Worm (Caenorhabditis elegans): ENCODE data around the gene bath-28.

Gene bath-28

DNA sequence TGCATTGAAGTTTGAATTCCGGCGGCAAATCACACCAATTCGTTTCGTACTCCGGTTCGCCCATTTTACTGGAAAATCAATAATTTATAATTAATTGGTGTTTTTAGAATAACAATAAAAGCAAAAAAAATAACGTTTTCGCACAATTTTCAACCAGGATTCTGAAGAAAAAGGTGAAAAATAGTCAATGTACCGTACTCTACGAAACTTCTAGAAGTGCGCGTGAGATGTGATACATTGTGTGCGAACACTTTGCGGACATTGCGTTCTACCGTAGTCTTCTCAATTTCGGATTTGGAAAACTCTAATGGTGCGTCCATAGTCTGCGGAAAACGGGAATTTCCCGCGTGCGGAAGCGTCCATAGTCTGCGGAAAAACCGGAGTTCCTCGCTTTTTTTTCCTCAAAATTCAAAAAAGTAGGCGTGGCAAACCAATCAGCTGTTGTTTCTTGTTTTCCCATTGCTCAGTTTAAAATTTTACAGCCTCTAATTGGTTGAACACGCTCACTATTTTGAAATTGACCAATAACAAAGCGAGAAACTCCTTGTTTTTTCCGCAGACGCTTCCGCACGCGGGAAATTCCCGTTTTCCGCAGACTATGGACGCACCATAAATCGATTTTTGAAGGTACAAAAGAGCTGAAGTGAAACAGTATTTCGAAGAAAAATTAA, 3.3 kb upstream of the bath-28 start, which contains the start of the genes F14D2.14 and bath-29:
Gene F14D2.14, minus strand, starts transcription at position 51 of the 671 bp plus-strand sequence.
Gene bath-29, plus strand, starts transcription at position 621 of the 671 bp plus-strand sequence.
- TF ChIP-seq ttx-3 (tag; optimal IDR thresholded peaks at IDR 0.05) (no peak), gmeb-2 (tag; optimal IDR thresholded peaks at IDR 0.05) (no peak), tbx-7 (tag; optimal IDR thresholded peaks at IDR 0.05) (no peak), ceh-22 (tag; optimal IDR thresholded peaks at IDR 0.05) (no peak), hlh-30 (tag; optimal IDR thresholded peaks at IDR 0.05; ENCODE audit: insufficient read depth) (no peak)

DNA sequence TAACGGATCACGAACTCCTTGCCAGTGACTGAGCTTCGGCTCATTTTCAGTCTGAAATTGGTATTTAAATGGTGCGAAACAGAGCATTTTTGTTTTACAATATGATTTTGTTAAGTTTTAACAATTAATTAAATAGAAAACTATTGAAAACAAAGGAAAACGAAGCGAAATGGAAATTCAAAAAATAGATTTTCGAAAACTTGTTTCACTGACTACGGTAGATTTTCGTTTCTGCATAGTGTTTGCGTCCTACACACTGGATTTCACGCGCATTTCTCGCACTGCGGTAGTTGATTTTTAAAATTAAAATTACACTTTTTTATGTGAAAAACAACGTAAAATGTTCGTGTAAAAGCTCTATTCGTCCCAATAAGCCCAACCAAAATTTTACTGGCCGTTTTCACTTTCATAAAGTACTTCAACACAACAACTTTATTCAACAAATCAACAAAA, 1.6 kb upstream of the bath-28 start, which contains the start of gene bath-30:
Gene bath-30, minus strand, starts transcription at position 51 of the 453 bp plus-strand sequence.
- no peak for TF ChIP-seq ztf-16 (tag; optimal IDR thresholded peaks at IDR 0.05)

DNA sequence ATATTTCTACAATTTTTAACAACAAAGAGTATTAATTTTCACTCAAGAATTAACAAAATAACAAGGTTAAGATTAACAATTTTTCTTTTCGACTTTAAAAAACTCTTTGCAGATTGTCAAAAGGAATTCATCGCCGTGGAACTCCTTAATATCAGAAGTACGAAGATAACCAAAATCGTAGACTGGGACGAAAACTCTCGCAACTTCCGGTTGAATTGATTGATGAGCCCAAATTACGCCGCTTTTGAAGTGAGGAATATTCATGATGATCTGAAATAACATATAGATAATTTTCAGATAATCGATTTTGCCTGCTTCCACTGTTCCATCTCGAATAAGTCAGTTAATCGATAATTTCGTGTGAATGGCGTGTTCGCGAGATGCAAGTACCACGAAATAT, 1.1 kb downstream of the bath-28 start, which contains the start of gene F14D2.15:
Gene F14D2.15, minus strand, starts transcription at position 101 of the 400 bp plus-strand sequence.
- TF ChIP-seq elt-2 (tag; optimal IDR thresholded peaks at IDR 0.05) (no peak), ceh-30 (tag; optimal IDR thresholded peaks at IDR 0.05) (no peak), lim-6 (tag; optimal IDR thresholded peaks at IDR 0.05) (no peak), gmeb-2 (tag; optimal IDR thresholded peaks at IDR 0.05) (no peak), unc-3 (GFP tag; conservative IDR thresholded peaks at IDR 0.05) (no peak), unc-3 (tag; optimal IDR thresholded peaks at IDR 0.05) (no peak), unc-42 (tag; optimal IDR thresholded peaks at IDR 0.05) (no peak)

DNA sequence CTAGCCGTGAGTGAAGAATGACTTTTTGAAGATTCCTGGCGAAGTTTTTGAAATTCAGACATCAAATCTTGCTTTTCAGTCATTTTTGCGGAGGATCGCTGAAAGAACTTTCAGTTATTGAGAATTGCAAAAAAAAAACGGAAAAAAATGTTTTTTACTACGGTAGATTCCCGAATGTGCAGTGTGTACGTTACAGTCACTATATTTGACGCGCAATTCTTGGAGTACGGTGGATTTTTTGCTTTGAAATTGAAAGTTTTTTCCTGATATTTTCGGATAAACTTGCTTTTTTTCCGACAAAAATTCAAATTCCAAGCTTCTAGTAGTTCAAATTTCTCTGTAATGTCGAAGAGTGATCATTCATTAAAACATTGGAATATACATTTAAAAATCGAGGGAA, 2.8 kb downstream of the bath-28 start, which contains the start of gene F14D2.11:
Gene F14D2.11, minus strand, starts transcription at position 101 of the 400 bp plus-strand sequence.
- no peak for TF ChIP-seq unc-86 (tag; optimal IDR thresholded peaks at IDR 0.05)
- TF ChIP-seq elt-4 (tag; optimal IDR thresholded peaks at IDR 0.05) = no peak
- TF ChIP-seq tbx-7 (tag; optimal IDR thresholded peaks at IDR 0.05) = no peak
- TF ChIP-seq hlh-8 (tag; optimal IDR thresholded peaks at IDR 0.05) = no peak
- no peak for TF ChIP-seq ceh-6 (GFP tag; optimal IDR thresholded peaks at IDR 0.05)
- no peak for TF ChIP-seq gmeb-2 (tag; optimal IDR thresholded peaks at IDR 0.05)
- TF ChIP-seq lim-6 (tag; optimal IDR thresholded peaks at IDR 0.05) = no peak
- no peak for TF ChIP-seq ceh-14 (tag; optimal IDR thresholded peaks at IDR 0.05)
- no peak for TF ChIP-seq ceh-2 (tag; optimal IDR thresholded peaks at IDR 0.05)
- no peak for TF ChIP-seq dve-1 (tag; optimal IDR thresholded peaks at IDR 0.05)
- TF ChIP-seq rnt-1 (tag; optimal IDR thresholded peaks at IDR 0.05) = no peak
- TF ChIP-seq ceh-9 (tag; optimal IDR thresholded peaks at IDR 0.05) = no peak
- no peak for TF ChIP-seq ets-4 (tag; optimal IDR thresholded peaks at IDR 0.05)
- TF ChIP-seq nhr-11 (tag; optimal IDR thresholded peaks at IDR 0.05) = no peak
- no peak for TF ChIP-seq ceh-30 (tag; optimal IDR thresholded peaks at IDR 0.05)
- TF ChIP-seq elt-2 (tag; optimal IDR thresholded peaks at IDR 0.05) = no peak
- no peak for TF ChIP-seq pat-9 (tag; optimal IDR thresholded peaks at IDR 0.05)
- TF ChIP-seq ceh-34 (tag; optimal IDR thresholded peaks at IDR 0.05) = no peak
- no peak for TF ChIP-seq hlh-30 (tag; optimal IDR thresholded peaks at IDR 0.05; ENCODE audit: insufficient read depth)

DNA sequence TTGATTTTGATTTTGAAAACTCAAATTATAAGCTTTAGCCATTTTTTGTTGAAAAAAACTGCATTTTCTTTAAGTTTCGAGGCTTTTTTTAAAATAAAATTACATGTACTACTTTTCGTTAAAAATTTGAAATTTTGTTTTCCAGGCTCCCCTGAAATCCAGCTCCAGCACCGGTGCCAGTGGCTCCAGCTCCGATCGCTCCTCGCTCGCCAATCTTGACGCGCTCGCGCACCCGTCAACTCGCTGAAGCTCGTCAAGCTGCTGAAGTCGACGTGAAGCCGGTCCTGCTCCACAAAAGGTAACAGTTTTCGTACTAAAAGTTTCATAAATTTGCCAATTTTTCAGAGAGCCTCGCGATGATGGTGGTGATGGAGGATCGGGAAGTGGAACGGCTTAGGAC, 3.9 kb downstream of the bath-28 start:
- TF ChIP-seq ceh-24 (tag; optimal IDR thresholded peaks at IDR 0.05) (no peak), unc-3 (GFP tag; conservative IDR thresholded peaks at IDR 0.05) (no peak), unc-3 (tag; optimal IDR thresholded peaks at IDR 0.05) (no peak), hlh-30 (tag; optimal IDR thresholded peaks at IDR 0.05; ENCODE audit: insufficient read depth) (no peak), hlh-6 (tag; optimal IDR thresholded peaks at IDR 0.05) (no peak), ttx-3 (tag; optimal IDR thresholded peaks at IDR 0.05) (no peak), ama-1 (optimal IDR thresholded peaks at IDR 0.05) (no peak), hlh-13 (GFP tag; optimal IDR thresholded peaks at IDR 0.05) (no peak), gmeb-2 (tag; optimal IDR thresholded peaks at IDR 0.05) (no peak), pha-4 (tag; optimal IDR thresholded peaks at IDR 0.05) (no peak), tbx-7 (tag; optimal IDR thresholded peaks at IDR 0.05) (no peak), nfya-1 (tag; optimal IDR thresholded peaks at IDR 0.05) (no peak), ceh-18 (tag; optimal IDR thresholded peaks at IDR 0.05) (no peak), che-1 (tag; optimal IDR thresholded peaks at IDR 0.05) (no peak), pqm-1 (tag; optimal IDR thresholded peaks at IDR 0.05) (no peak), nhr-11 (tag; optimal IDR thresholded peaks at IDR 0.05) (no peak), pha-2 (tag; optimal IDR thresholded peaks at IDR 0.05) (no peak), ztf-16 (tag; optimal IDR thresholded peaks at IDR 0.05) (no peak), dve-1 (tag; optimal IDR thresholded peaks at IDR 0.05) (no peak), C08G9.2 (tag; optimal IDR thresholded peaks at IDR 0.05) (no peak), ceh-48 (tag; optimal IDR thresholded peaks at IDR 0.05) (no peak)
